Worm (Caenorhabditis elegans): ENCODE data around the gene C52E4.7.

The C52E4.7 gene

DNA sequence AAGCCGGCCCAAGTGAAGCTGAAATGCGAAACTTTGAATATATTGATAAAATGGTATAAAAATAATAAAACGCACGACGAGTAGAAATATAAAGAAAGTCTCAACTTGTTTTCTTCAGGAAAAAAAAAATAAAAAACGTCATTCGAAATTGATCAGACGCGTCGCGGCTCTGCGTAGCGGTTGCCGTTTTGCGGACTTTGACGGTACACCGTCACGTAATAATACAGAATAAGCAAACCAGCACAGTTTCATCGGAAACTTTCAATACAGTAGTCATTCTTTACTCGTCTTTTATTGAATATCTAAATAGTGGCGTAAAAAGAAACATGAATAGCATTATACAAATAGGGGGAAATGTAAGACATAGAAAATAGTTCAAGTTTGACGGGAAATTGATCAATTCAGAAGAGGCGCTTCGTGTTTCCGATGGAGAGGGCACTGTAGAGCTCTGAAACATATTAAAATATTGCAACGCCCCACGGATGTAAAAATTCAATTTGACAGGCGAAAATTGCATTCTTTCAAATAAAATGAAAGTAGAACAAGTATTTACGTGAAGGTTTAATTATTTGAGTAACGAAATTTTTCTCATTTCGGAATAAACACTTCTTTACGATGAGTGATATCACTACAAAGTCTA is at the start of gene C52E4.7, which contains the start of gene cyl-1:
TSS of gene C52E4.7 (plus strand) at position 590 of the 640 bp plus-strand sequence.
TSS of gene cyl-1 (minus strand) at position 18 of the 640 bp plus-strand sequence.
- TF ChIP-seq gmeb-2 (tag; optimal IDR thresholded peaks at IDR 0.05) (no peak), tbx-2 (tag; optimal IDR thresholded peaks at IDR 0.05) (peak; percentile 17), ceh-14 (tag; optimal IDR thresholded peaks at IDR 0.05) (no peak), npax-4 (tag; optimal IDR thresholded peaks at IDR 0.05) (no peak), eyg-1 (tag; optimal IDR thresholded peaks at IDR 0.05) (no peak), T23F11.4 (GFP tag; optimal IDR thresholded peaks at IDR 0.05) (no peak), nfya-1 (tag; optimal IDR thresholded peaks at IDR 0.05) (peak; percentile 32), sdc-2 (tag; optimal IDR thresholded peaks at IDR 0.05) (peak; percentile 1), pat-9 (tag; optimal IDR thresholded peaks at IDR 0.05) (no peak), ceh-2 (tag; optimal IDR thresholded peaks at IDR 0.05) (no peak), fkh-10 (GFP tag; optimal IDR thresholded peaks at IDR 0.05) (no peak), hlh-6 (tag; optimal IDR thresholded peaks at IDR 0.05) (no peak), ceh-34 (tag; optimal IDR thresholded peaks at IDR 0.05) (peak; percentile 9), sox-4 (tag; optimal IDR thresholded peaks at IDR 0.05) (no peak), ceh-24 (tag; optimal IDR thresholded peaks at IDR 0.05) (no peak), dmd-4 (tag; optimal IDR thresholded peaks at IDR 0.05; ENCODE audit: borderline replicate concordance) (no peak), ceh-31 (tag; optimal IDR thresholded peaks at IDR 0.05) (peak; percentile 5)

DNA sequence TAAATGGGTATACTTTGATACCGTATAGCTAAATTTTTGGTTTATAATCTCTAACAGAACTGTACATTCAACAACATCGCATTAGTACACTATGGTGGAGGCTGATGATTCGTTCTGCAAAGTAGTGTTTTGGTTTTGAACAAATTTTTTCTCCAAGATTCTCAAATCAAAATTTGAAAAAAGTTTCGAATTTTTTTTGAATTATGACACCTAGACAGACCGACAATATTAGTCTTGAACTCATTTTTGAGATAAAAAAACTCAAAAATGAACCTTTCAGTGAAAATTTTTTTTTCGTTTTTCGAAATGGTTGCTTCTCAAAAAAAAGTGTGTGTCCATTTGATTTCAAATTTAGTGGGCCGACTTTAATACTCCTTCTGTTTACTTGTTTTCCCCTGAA is 48.7 kb upstream of the C52E4.7 start:
- TF ChIP-seq ceh-45 (GFP tag; IDR thresholded peaks at IDR 0.05), result no peak
- no peak for TF ChIP-seq elt-4 (tag; optimal IDR thresholded peaks at IDR 0.05)
- TF ChIP-seq dmd-4 (tag; optimal IDR thresholded peaks at IDR 0.05; ENCODE audit: borderline replicate concordance), result no peak
- no peak for TF ChIP-seq pros-1 (tag; optimal IDR thresholded peaks at IDR 0.05)
- TF ChIP-seq ceh-19 (GFP tag; optimal IDR thresholded peaks at IDR 0.05), result no peak
- no peak for TF ChIP-seq lin-11 (tag; optimal IDR thresholded peaks at IDR 0.05)
- no peak for TF ChIP-seq ceh-30 (tag; optimal IDR thresholded peaks at IDR 0.05)
- no peak for TF ChIP-seq ztf-16 (tag; optimal IDR thresholded peaks at IDR 0.05)
- TF ChIP-seq tbx-7 (tag; optimal IDR thresholded peaks at IDR 0.05), result no peak
- TF ChIP-seq npax-4 (tag; optimal IDR thresholded peaks at IDR 0.05), result no peak
- TF ChIP-seq Y22D7AL.16 (tag; optimal IDR thresholded peaks at IDR 0.05), result no peak

DNA sequence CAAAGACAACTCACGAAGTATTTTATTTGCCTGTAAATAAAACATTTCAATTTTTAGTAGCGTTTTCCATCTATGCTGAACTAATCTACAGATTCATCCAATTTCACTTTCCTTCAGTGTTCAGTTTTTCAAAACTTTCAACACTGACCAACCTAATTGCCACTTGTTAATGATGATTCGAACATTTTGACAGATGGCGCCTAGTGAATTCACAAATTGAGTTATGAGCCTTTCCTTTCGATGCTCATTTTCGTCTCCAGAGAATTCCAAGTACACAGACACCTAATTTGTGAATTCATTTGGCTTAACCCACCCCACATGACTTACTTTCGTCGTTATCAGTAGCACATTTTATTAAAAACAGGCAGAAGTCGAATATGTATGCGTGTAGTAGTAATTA is 47.3 kb upstream of the C52E4.7 start:
- TF ChIP-seq ceh-24 (tag; optimal IDR thresholded peaks at IDR 0.05) (no peak), unc-42 (tag; optimal IDR thresholded peaks at IDR 0.05) (peak; percentile 53)

DNA sequence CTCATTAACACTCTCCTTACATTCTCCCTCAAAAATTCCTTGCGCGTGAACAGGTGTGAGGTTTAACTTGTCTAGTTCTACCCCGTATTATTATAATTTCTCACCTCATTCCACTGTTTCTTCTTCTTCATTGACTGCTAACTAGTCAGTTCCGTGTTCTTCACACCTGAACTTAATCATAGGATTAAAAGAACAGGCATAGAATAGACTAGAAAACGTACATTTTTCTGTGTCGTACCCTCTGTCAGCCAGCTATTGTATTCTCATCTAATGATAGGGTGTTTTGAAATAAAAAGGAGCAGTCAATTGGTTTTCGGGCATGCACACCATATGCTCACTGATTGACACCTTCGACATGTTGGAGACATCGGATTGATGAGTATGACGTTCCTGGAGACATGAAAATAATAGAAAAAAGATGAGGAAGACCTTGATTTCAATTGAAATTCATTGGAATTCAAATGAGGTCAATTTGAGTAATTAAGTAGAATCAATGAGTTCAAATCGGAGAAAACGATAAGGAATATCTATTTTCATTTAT is 46.6 kb upstream of the C52E4.7 start:
- TF ChIP-seq Y22D7AL.16 (tag; optimal IDR thresholded peaks at IDR 0.05), result no peak
- TF ChIP-seq dve-1 (tag; optimal IDR thresholded peaks at IDR 0.05), result no peak
- TF ChIP-seq mec-3 (tag; optimal IDR thresholded peaks at IDR 0.05; ENCODE audit: borderline replicate concordance), result no peak
- peak; percentile 86 for TF ChIP-seq unc-55 (GFP tag; optimal IDR thresholded peaks at IDR 0.05)
- TF ChIP-seq ceh-14 (tag; optimal IDR thresholded peaks at IDR 0.05), result no peak

DNA sequence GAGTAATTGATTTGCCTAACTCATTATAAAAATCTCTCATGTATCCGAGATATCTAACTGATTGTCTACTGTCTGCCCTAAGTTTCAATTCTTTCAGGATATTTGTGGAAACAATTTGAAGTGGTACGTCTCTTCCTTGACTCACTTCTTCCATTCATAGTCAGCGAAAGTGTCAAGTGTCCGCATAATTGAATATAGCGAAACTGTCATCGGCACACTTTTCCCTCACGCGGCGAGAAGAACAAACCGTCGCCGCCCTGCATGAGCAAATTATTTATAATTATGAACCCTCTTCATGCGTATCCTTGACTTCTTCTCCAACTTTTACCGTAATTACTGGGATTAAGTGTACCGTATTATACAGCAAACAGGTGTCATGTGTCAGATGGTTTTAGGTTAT is 45.5 kb upstream of the C52E4.7 start:
- TF ChIP-seq syd-9 (tag; optimal IDR thresholded peaks at IDR 0.05), result no peak
- no peak for TF ChIP-seq fax-1 (tag; optimal IDR thresholded peaks at IDR 0.05)
- no peak for TF ChIP-seq C38D4.7 (GFP tag; optimal IDR thresholded peaks at IDR 0.05)
- no peak for TF ChIP-seq ceh-9 (tag; optimal IDR thresholded peaks at IDR 0.05)
- TF ChIP-seq pat-9 (tag; optimal IDR thresholded peaks at IDR 0.05), result no peak
- peak; percentile 18 for TF ChIP-seq ceh-31 (tag; optimal IDR thresholded peaks at IDR 0.05)
- TF ChIP-seq ztf-16 (tag; optimal IDR thresholded peaks at IDR 0.05), result no peak
- no peak for TF ChIP-seq pha-2 (tag; optimal IDR thresholded peaks at IDR 0.05)
- TF ChIP-seq F13H6.1 (tag; optimal IDR thresholded peaks at IDR 0.05), result no peak
- peak; percentile 48 for TF ChIP-seq unc-42 (tag; optimal IDR thresholded peaks at IDR 0.05)
